Fruit fly (Drosophila melanogaster) whole organism, embryonic: Measurements from ENCODE around the gene CG12438.

Experiments
- B-H2 ChIP-seq: fragments of 200-800 bp; sonication (Bioruptor generic); optimal IDR thresholded peaks from 2 replicates; lab custom pipeline; 2018; ENCODE audit warnings: missing biosample characterization, mild to moderate bottlenecking, missing genetic modification characterization
- CG10147 ChIP-seq: fragments of 200-800 bp; sonication (Bioruptor generic); optimal IDR thresholded peaks from 2 replicates; lab custom pipeline; 2019; ENCODE audit warnings: missing biosample characterization, mild to moderate bottlenecking, missing genetic modification characterization, moderate library complexity
- CG10462 ChIP-seq: fragments of 200-800 bp; sonication (Bioruptor generic); optimal IDR thresholded peaks from 2 replicates; lab custom pipeline; 2016; ENCODE audit warnings: missing biosample characterization, missing genetic modification characterization
- CG10543 ChIP-seq: fragments of 200-800 bp; sonication (Bioruptor generic); optimal IDR thresholded peaks from 3 replicates; lab custom pipeline; 2017; ENCODE audit warnings: missing biosample characterization, mild to moderate bottlenecking, missing genetic modification characterization, moderate library complexity
- CG10654 ChIP-seq: fragments of 200-800 bp; sonication (Bioruptor generic); optimal IDR thresholded peaks from 2 replicates; lab custom pipeline; 2016; ENCODE audit warnings: missing biosample characterization, missing genetic modification characterization
- CG10959 ChIP-seq: fragments of 200-800 bp; sonication (Bioruptor generic); IDR thresholded peaks from 2 replicates; pipeline ENCODE4 v1.3.6; 2022; ENCODE audit warnings: missing biosample characterization, missing genetic modification characterization
- CG12071 ChIP-seq: fragments of 200-800 bp; sonication (Bioruptor generic); optimal IDR thresholded peaks from 3 replicates; lab custom pipeline; 2018; ENCODE audit warnings: missing biosample characterization, mild to moderate bottlenecking, missing genetic modification characterization
- CG12236 ChIP-seq: fragments of 200-800 bp; sonication (Bioruptor generic); optimal IDR thresholded peaks from 2 replicates; lab custom pipeline; 2016; ENCODE audit warnings: missing biosample characterization, missing genetic modification characterization
- CG14667 ChIP-seq: fragments of 200-800 bp; sonication (Bioruptor generic); IDR thresholded peaks from 2 replicates; pipeline ENCODE4 v1.3.6; 2022; ENCODE audit warnings: missing biosample characterization, missing genetic modification characterization
- CG15011 ChIP-seq: fragments of 200-800 bp; sonication (Bioruptor generic); optimal IDR thresholded peaks from 3 replicates; lab custom pipeline; 2018; ENCODE audit warnings: missing biosample characterization, mild to moderate bottlenecking, missing genetic modification characterization
- CG1529 ChIP-seq: fragments of 200-800 bp; sonication (Bioruptor generic); optimal IDR thresholded peaks from 3 replicates; lab custom pipeline; 2018; ENCODE audit warnings: missing biosample characterization, missing genetic modification characterization
- CG16863 ChIP-seq: fragments of 200-800 bp; sonication (Bioruptor generic); optimal IDR thresholded peaks from 3 replicates; lab custom pipeline; 2016; ENCODE audit warnings: missing biosample characterization, missing genetic modification characterization
- CG17359 ChIP-seq: fragments of 200-800 bp; sonication (Bioruptor generic); optimal IDR thresholded peaks from 3 replicates; lab custom pipeline; 2018; ENCODE audit warnings: missing biosample characterization, mild to moderate bottlenecking, missing genetic modification characterization, moderate library complexity
- CG2120 ChIP-seq: fragments of 200-800 bp; sonication (Bioruptor generic); optimal IDR thresholded peaks from 3 replicates; lab custom pipeline; 2016; ENCODE audit warnings: missing biosample characterization, missing genetic modification characterization
- CG30020 ChIP-seq: fragments of 200-800 bp; optimal IDR thresholded peaks from 2 replicates; lab custom pipeline; 2019; ENCODE audit warnings: missing biosample characterization, mild to moderate bottlenecking, missing genetic modification characterization, moderate library complexity
- CG32532 ChIP-seq: fragments of 200-800 bp; sonication (Bioruptor generic); IDR thresholded peaks from 2 replicates; pipeline ENCODE4 v1.3.6; 2022; ENCODE audit warnings: missing biosample characterization, missing genetic modification characterization
- CG3407 ChIP-seq: fragments of 200-800 bp; sonication (Bioruptor generic); optimal IDR thresholded peaks from 2 replicates; lab custom pipeline; 2018; ENCODE audit warnings: missing biosample characterization, mild to moderate bottlenecking, missing genetic modification characterization
- CG6683 ChIP-seq: fragments of 200-800 bp; sonication (Bioruptor generic); optimal IDR thresholded peaks from 2 replicates; lab custom pipeline; 2017; ENCODE audit warnings: missing biosample characterization, mild to moderate bottlenecking, missing genetic modification characterization, missing genetic modification reagents
- Chrac-16 ChIP-seq: fragments of 200-800 bp; sonication (Bioruptor generic); optimal IDR thresholded peaks from 3 replicates; lab custom pipeline; 2016; ENCODE audit warnings: missing biosample characterization, missing genetic modification characterization
- D ChIP-seq, 2 experiments: fragments of 200-800 bp in 1 of 2; fragments of >200 bp in 1 of 2; sonication (Bioruptor generic) in 1 of 2; optimal IDR thresholded peaks; 2 replicates in 1 of 2; 3 replicates in 1 of 2; lab custom pipeline; 2017; ENCODE audit warnings: mild to moderate bottlenecking in 1 of 2, missing biosample characterization in 1 of 2, missing genetic modification characterization in 1 of 2, missing genetic modification reagents in 1 of 2
- Dad ChIP-seq: fragments of 200-800 bp; sonication (Bioruptor generic); optimal IDR thresholded peaks from 3 replicates; lab custom pipeline; 2016; ENCODE audit warnings: missing biosample characterization, missing genetic modification characterization
- E2f2 ChIP-seq: fragments of 200-800 bp; sonication (Bioruptor generic); IDR thresholded peaks from 2 replicates; pipeline ENCODE4 v1.3.6; 2022; ENCODE audit warnings: missing biosample characterization, missing genetic modification characterization
- Fer3 ChIP-seq: fragments of 200-800 bp; sonication (Bioruptor generic); optimal IDR thresholded peaks from 2 replicates; lab custom pipeline; 2018; ENCODE audit warnings: missing biosample characterization, mild to moderate bottlenecking, missing genetic modification characterization, moderate library complexity
- HLH4C ChIP-seq: fragments of 200-800 bp; sonication (Bioruptor generic); IDR thresholded peaks from 3 replicates; pipeline ENCODE4 v1.3.6; 2022; ENCODE audit warnings: missing biosample characterization, missing genetic modification characterization; ENCODE audit not compliant: partially characterized antibody
- HmgD ChIP-seq: fragments of 200-800 bp; sonication (Bioruptor generic); optimal IDR thresholded peaks from 3 replicates; lab custom pipeline; 2016; ENCODE audit warnings: missing biosample characterization, missing genetic modification characterization
- Lhr ChIP-seq: fragments of 200-800 bp; sonication (Bioruptor generic); optimal IDR thresholded peaks from 3 replicates; lab custom pipeline; 2017; ENCODE audit warnings: mild to moderate bottlenecking, missing biosample characterization, missing genetic modification reagents, missing genetic modification characterization
- NFAT ChIP-seq: fragments of 200-800 bp; sonication (Bioruptor generic); IDR thresholded peaks from 2 replicates; pipeline ENCODE4 v1.3.6; 2022; ENCODE audit warnings: missing biosample characterization, missing genetic modification characterization
- NK7.1 ChIP-seq: fragments of 200-800 bp; sonication (Bioruptor generic); optimal IDR thresholded peaks from 3 replicates; lab custom pipeline; 2016; ENCODE audit warnings: missing biosample characterization, missing genetic modification characterization
- PHDP ChIP-seq: fragments of 200-800 bp; sonication (Bioruptor generic); optimal IDR thresholded peaks from 3 replicates; lab custom pipeline; 2018; ENCODE audit warnings: missing biosample characterization, mild to moderate bottlenecking, missing genetic modification characterization, moderate library complexity
- Sry-δ ChIP-seq: fragments of 200-800 bp; sonication (Bioruptor generic); optimal IDR thresholded peaks from 2 replicates; lab custom pipeline; 2016; ENCODE audit warnings: missing biosample characterization, missing genetic modification characterization
- al ChIP-seq: fragments of 200-800 bp; sonication (Bioruptor generic); IDR thresholded peaks from 2 replicates; pipeline ENCODE4 v1.3.6; 2022; ENCODE audit warnings: missing biosample characterization, missing genetic modification characterization
- btn ChIP-seq: fragments of 200-800 bp; sonication (Bioruptor generic); optimal IDR thresholded peaks from 2 replicates; lab custom pipeline; 2016; ENCODE audit warnings: missing biosample characterization, missing genetic modification characterization
- ci ChIP-seq: fragments of 200-800 bp; sonication (Bioruptor generic); IDR thresholded peaks from 3 replicates; pipeline ENCODE4 v1.3.6; 2022; ENCODE audit warnings: missing biosample characterization, missing genetic modification characterization
- dpn ChIP-seq, 2 experiments: fragments of 200-800 bp; sonication (Bioruptor generic); optimal IDR thresholded peaks; 3 replicates each; lab custom pipeline; 2016; ENCODE audit warnings: missing biosample characterization in 2 of 2, missing genetic modification characterization in 2 of 2
- fd3F ChIP-seq: fragments of 200-800 bp; sonication (Bioruptor generic); optimal IDR thresholded peaks from 2 replicates; lab custom pipeline; 2018; ENCODE audit warnings: missing biosample characterization, mild to moderate bottlenecking, missing genetic modification characterization, moderate library complexity
- fd96Cb ChIP-seq: fragments of 200-800 bp; sonication (Bioruptor generic); optimal IDR thresholded peaks from 2 replicates; lab custom pipeline; 2018; ENCODE audit warnings: missing biosample characterization, mild to moderate bottlenecking, missing genetic modification characterization, moderate library complexity
- kni ChIP-seq: fragments of 200-800 bp; sonication (Bioruptor generic); optimal IDR thresholded peaks from 3 replicates; lab custom pipeline; 2017; ENCODE audit warnings: mild to moderate bottlenecking, missing biosample characterization, missing genetic modification reagents, missing genetic modification characterization
- mam ChIP-seq: fragments of 200-800 bp; sonication (Bioruptor generic); optimal IDR thresholded peaks from 3 replicates; lab custom pipeline; 2016; ENCODE audit warnings: missing biosample characterization, missing genetic modification characterization
- nerfin-1 ChIP-seq: fragments of 200-800 bp; sonication (Bioruptor generic); optimal IDR thresholded peaks from 3 replicates; lab custom pipeline; 2019; ENCODE audit warnings: missing biosample characterization, mild to moderate bottlenecking, missing genetic modification characterization, moderate library complexity
- nom ChIP-seq: fragments of 200-800 bp; sonication (Bioruptor generic); optimal IDR thresholded peaks from 2 replicates; lab custom pipeline; 2017; ENCODE audit warnings: missing biosample characterization, missing genetic modification characterization, mild to moderate bottlenecking, moderate library complexity, missing genetic modification reagents
- pfk ChIP-seq: fragments of 200-800 bp; sonication (Bioruptor generic); optimal IDR thresholded peaks from 2 replicates; lab custom pipeline; 2018; ENCODE audit warnings: missing biosample characterization, mild to moderate bottlenecking, missing genetic modification characterization, moderate library complexity
- phol ChIP-seq: fragments of 200-800 bp; sonication (Bioruptor generic); optimal IDR thresholded peaks from 3 replicates; lab custom pipeline; 2018; ENCODE audit warnings: missing biosample characterization, mild to moderate bottlenecking, missing genetic modification characterization, moderate library complexity
- sd ChIP-seq: fragments of 200-800 bp; sonication (Bioruptor generic); optimal IDR thresholded peaks from 3 replicates; lab custom pipeline; 2018; ENCODE audit warnings: missing biosample characterization, mild to moderate bottlenecking, missing genetic modification characterization, moderate library complexity
- sisA ChIP-seq: fragments of 200-800 bp; sonication (Bioruptor generic); IDR thresholded peaks from 2 replicates; pipeline ENCODE4 v1.3.6; 2022; ENCODE audit warnings: missing biosample characterization, missing genetic modification characterization
- slbo ChIP-seq: fragments of 200-800 bp; sonication (Bioruptor generic); IDR thresholded peaks from 2 replicates; pipeline ENCODE4 v1.3.6; 2022; ENCODE audit warnings: missing biosample characterization, missing genetic modification characterization
- sqz ChIP-seq: fragments of 200-800 bp; sonication (Bioruptor generic); optimal IDR thresholded peaks from 3 replicates; lab custom pipeline; 2018; ENCODE audit warnings: missing biosample characterization, mild to moderate bottlenecking, missing genetic modification characterization
- trh ChIP-seq: fragments of 200-800 bp; sonication (Bioruptor generic); optimal IDR thresholded peaks from 2 replicates; lab custom pipeline; 2016; ENCODE audit warnings: missing biosample characterization, missing genetic modification characterization
- vfl ChIP-seq: fragments of 200-800 bp; sonication (Bioruptor generic); optimal IDR thresholded peaks from 2 replicates; lab custom pipeline; 2016; ENCODE audit warnings: missing biosample characterization, missing genetic modification characterization
- zf30C ChIP-seq: fragments of 200-800 bp; sonication (Bioruptor generic); optimal IDR thresholded peaks from 3 replicates; lab custom pipeline; 2018; ENCODE audit warnings: missing biosample characterization, mild to moderate bottlenecking, missing genetic modification characterization

Gene CG12438

dm6 chr2L:8739984-8740756, 11.9 kb upstream of the CG12438 start, which contains the start of gene raw (continued):
- no peak for TF ChIP-seq NFAT (GFP tag; lab: Robert Waterston, UW)
- TF ChIP-seq nom (GFP tag; lab: Kevin White, UChicago) = peak; percentile 56
- no peak for TF ChIP-seq ci (GFP tag; lab: Robert Waterston, UW)
- no peak for TF ChIP-seq al (GFP tag; lab: Robert Waterston, UW)
- no peak for TF ChIP-seq CG12236 (GFP tag; lab: Kevin White, UChicago)
- TF ChIP-seq CG1529 (GFP tag; lab: Kevin White, UChicago) = no peak
- no peak for TF ChIP-seq btn (GFP tag; lab: Kevin White, UChicago)
- no peak for TF ChIP-seq D (optimal IDR thresholded peaks at IDR 0.05; lab: Kevin White, UChicago)
- no peak for TF ChIP-seq D (GFP tag; optimal IDR thresholded peaks at IDR 0.05; lab: Kevin White, UChicago)
- peak; percentile 60 for TF ChIP-seq sd (tag; lab: Kevin White, UChicago)
- TF ChIP-seq CG12071 (GFP tag; lab: Kevin White, UChicago) = peak; percentile 3
- no peak for TF ChIP-seq CG30020 (tag; lab: Kevin White, UChicago)
- TF ChIP-seq CG10147 (GFP tag; lab: Kevin White, UChicago) = no peak
- no peak for TF ChIP-seq HLH4C (GFP tag; lab: Robert Waterston, UW)
- no peak for TF ChIP-seq fd96Cb
- TF ChIP-seq CG10462 = no peak
- TF ChIP-seq CG2120 (GFP tag; lab: Kevin White, UChicago) = no peak
- TF ChIP-seq CG15011 (GFP tag; lab: Kevin White, UChicago) = no peak
- TF ChIP-seq NK7.1 = no peak
- TF ChIP-seq Sry-δ (GFP tag; lab: Kevin White, UChicago) = no peak
- peak; percentile 41 for TF ChIP-seq PHDP (tag; lab: Kevin White, UChicago)
- TF ChIP-seq vfl = no peak
- no peak for TF ChIP-seq CG32532 (GFP tag; lab: Robert Waterston, UW)
- no peak for TF ChIP-seq phol (tag; lab: Kevin White, UChicago)
- TF ChIP-seq sqz (GFP tag; lab: Kevin White, UChicago) = no peak
- no peak for TF ChIP-seq CG17359 (tag; lab: Kevin White, UChicago)
- TF ChIP-seq fd3F (GFP tag; lab: Kevin White, UChicago) = no peak
- no peak for TF ChIP-seq CG3407 (GFP tag; lab: Kevin White, UChicago)
- no peak for TF ChIP-seq zf30C (GFP tag; lab: Kevin White, UChicago)
- TF ChIP-seq slbo (GFP tag; lab: Robert Waterston, UW) = no peak
- peak; percentile 53 for TF ChIP-seq B-H2
- no peak for TF ChIP-seq sisA (GFP tag; lab: Robert Waterston, UW)
- TF ChIP-seq mam (GFP tag; lab: Kevin White, UChicago) = no peak
- no peak for TF ChIP-seq CG6683 (GFP tag; lab: Kevin White, UChicago)
- TF ChIP-seq Lhr = no peak
- TF ChIP-seq kni (GFP tag; lab: Kevin White, UChicago) = peak; percentile 77
- no peak for TF ChIP-seq CG14667
- TF ChIP-seq CG16863 = no peak
- no peak for TF ChIP-seq CG10654
- no peak for TF ChIP-seq trh (GFP tag; lab: Kevin White, UChicago)
- no peak for TF ChIP-seq Chrac-16 (GFP tag; lab: Kevin White, UChicago)
- TF ChIP-seq HmgD (GFP tag; lab: Kevin White, UChicago) = peak; percentile 14
- TF ChIP-seq E2f2 (GFP tag; lab: Robert Waterston, UW) = 0 out of 2 replicates have a peak, but pooled peaks have one; percentile 10
- no peak for TF ChIP-seq pfk (GFP tag; lab: Kevin White, UChicago)
- TF ChIP-seq CG10543 (GFP tag; lab: Kevin White, UChicago) = peak; percentile 60
- TF ChIP-seq Dad = no peak
- TF ChIP-seq CG10959 (GFP tag; lab: Robert Waterston, UW) = no peak
- TF ChIP-seq nerfin-1 = peak; percentile 39
- no peak for TF ChIP-seq Fer3
- TF ChIP-seq dpn (GFP tag; optimal IDR thresholded peaks at IDR 0.05; lab: Kevin White, UChicago) = no peak
